Fruit fly (Drosophila melanogaster) Kc167 (cell line): Measurements from ENCODE around the gene CG6659.

Experiments used
- insv ChIP-seq: fragments of >200 bp; optimal IDR thresholded peaks from 3 replicates; lab custom pipeline; 2018; ENCODE audit warnings: missing external identifiers
- psq ChIP-seq: fragments of >200 bp; optimal IDR thresholded peaks from 2 replicates; lab custom pipeline; 2017; ENCODE audit warnings: missing external identifiers

DNA sequence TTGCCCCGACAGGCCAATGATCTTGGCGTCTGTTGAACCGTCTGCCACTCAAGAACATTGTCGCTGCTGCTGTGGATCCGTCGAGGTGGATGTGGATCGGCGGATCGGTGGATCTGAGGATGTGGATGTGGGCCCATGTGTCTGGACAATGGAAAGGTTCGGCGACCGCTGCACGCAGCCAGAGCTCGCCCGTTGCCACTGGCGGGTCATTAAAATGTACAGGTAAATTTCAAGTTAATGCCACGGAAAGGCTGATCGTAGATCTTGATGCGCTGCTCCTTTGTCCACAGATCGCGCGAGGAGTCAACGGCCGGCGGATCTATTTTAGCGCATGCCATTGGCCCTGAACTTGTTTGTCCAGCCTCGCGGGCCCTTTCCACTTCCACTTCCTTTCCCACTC is 27.4 kb upstream of the CG6659 start:
- TF ChIP-seq insv (no peak), psq (no peak)
